Fruit fly (Drosophila melanogaster): ENCODE data around the gene trbl.
A peak's percentile ranks its signal among the peaks of the same experiment; 100 is the strongest.

dm6 chr3L:20441632-20442469, 40.4 kb upstream of the trbl start, which contains the start of gene CG5910:
- TF ChIP-seq CG12605 (GFP tag; IDR thresholded peaks at IDR 0.05) (no peak), D1 (tag; optimal IDR thresholded peaks at IDR 0.05) (no peak), gl (tag; optimal IDR thresholded peaks at IDR 0.05) (peak; percentile 50), CG15710 (tag; optimal IDR thresholded peaks at IDR 0.05) (peak; percentile 84), EcR (GFP tag; optimal IDR thresholded peaks at IDR 0.05) (no peak), CG10348 (GFP tag; IDR thresholded peaks at IDR 0.05) (no peak), Pif1B (GFP tag; optimal IDR thresholded peaks at IDR 0.05) (no peak)
